Comparison of ENCODE assay signal across 5 worm cellular contexts in the genomic region with DNA sequence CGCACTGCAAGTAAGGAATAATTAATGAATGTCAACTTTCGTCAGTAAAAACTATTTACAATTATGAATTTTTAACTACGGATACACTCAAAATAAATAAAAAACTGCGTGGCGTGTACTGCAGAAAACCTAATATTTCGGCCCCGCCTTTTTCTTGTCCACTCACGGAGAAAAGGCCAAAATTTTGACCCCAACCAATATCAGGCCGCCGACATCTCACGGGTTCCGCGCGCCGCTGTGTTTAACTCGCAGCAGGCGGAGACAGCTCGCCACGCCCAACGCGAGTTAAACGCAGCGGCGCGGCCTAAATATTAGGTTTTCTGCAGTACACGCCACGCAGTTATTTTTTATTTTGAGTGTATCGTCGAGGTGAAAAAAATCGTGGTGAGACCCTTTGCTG.
TF ChIP-seq lines count a peak whose summit lies in the region.

No protein-coding gene starts in this region.

TF ChIP-seq in whole organism, L1 larva, 84 proteins besides CTCF, POLR2A, EP300 and RAD21:
- no peak for TF ChIP-seq ceh-90 (tag; optimal IDR thresholded peaks at IDR 0.05; lab: Kevin White, UChicago)
- no peak for TF ChIP-seq nhr-90 (tag; optimal IDR thresholded peaks at IDR 0.05; lab: Kevin White, UChicago; ENCODE audit: poor library complexity)
- no peak for TF ChIP-seq hlh-4 (tag; optimal IDR thresholded peaks at IDR 0.05; lab: Kevin White, UChicago)
- TF ChIP-seq snpc-4 (tag; optimal IDR thresholded peaks at IDR 0.05; lab: Kevin White, UChicago): peak; percentile 37

TF ChIP-seq in whole organism, L3 larva, 47 proteins besides CTCF, POLR2A, EP300 and RAD21:
- TF ChIP-seq snpc-4 (tag; optimal IDR thresholded peaks at IDR 0.05; lab: Kevin White, UChicago): peak; percentile 10
- TF ChIP-seq nhr-67 (tag; optimal IDR thresholded peaks at IDR 0.05; lab: Kevin White, UChicago): no peak
- TF ChIP-seq fkh-2 (tag; optimal IDR thresholded peaks at IDR 0.05; lab: Kevin White, UChicago): no peak
- no peak for TF ChIP-seq ama-1 (optimal IDR thresholded peaks at IDR 0.05; lab: Kevin White, UChicago)
- TF ChIP-seq mml-1 (tag; optimal IDR thresholded peaks at IDR 0.05; lab: Kevin White, UChicago): no peak
TF ChIP-seq in whole organism, L3 larva: peak in this region for 1.

TF ChIP-seq in whole organism, L4 larva, 104 proteins besides CTCF, POLR2A, EP300 and RAD21:
- TF ChIP-seq lir-3 (tag; optimal IDR thresholded peaks at IDR 0.05; lab: Kevin White, UChicago): no peak
- TF ChIP-seq egl-43 (GFP tag; IDR thresholded peaks at IDR 0.05; lab: Robert Waterston, UW): 0 out of 2 replicates have a peak, but pooled peaks have one; percentile 38

TF ChIP-seq in whole organism, midembryonic, 9 proteins besides CTCF, POLR2A, EP300 and RAD21:
- TF ChIP-seq klf-2 (GFP tag; conservative IDR thresholded peaks at IDR 0.05; lab: Robert Waterston, UW) (0 out of 2 replicates have a peak, but pooled peaks have one; percentile 20), flt-1 (GFP tag; IDR thresholded peaks at IDR 0.05; lab: Robert Waterston, UW) (no peak)
TF ChIP-seq in whole organism, midembryonic: peak in this region for 1.

TF ChIP-seq in whole organism, young adult, 124 proteins besides CTCF, POLR2A, EP300 and RAD21:
- TF ChIP-seq snpc-4 (GFP tag; optimal IDR thresholded peaks at IDR 0.05; lab: Kevin White, UChicago) (no peak), snpc-4 (tag; optimal IDR thresholded peaks at IDR 0.05; lab: Kevin White, UChicago) (peak in 2 of 4 experiments; percentile 78 to 81), ceh-91 (GFP tag; IDR thresholded peaks at IDR 0.05; lab: Robert Waterston, UW) (no peak), hlh-12 (tag; optimal IDR thresholded peaks at IDR 0.05; lab: Kevin White, UChicago) (no peak), pbrm-1 (GFP tag; IDR thresholded peaks at IDR 0.05; lab: Robert Waterston, UW) (no peak), cebp-1 (GFP tag; IDR thresholded peaks at IDR 0.05; lab: Robert Waterston, UW) (no peak), cebp-1 (tag; optimal IDR thresholded peaks at IDR 0.05; lab: Kevin White, UChicago) (peak; percentile 73)
